Worm (Caenorhabditis elegans) whole organism, L2 larva: ENCODE data around the gene puf-6.
"Not testable (repeated sequence)": the region's sequence is repeated elsewhere in the genome, so short reads cannot be mapped to it uniquely, and the experiment has no call there.

ENCODE experiments used
- F13H6.1 ChIP-seq: sonication (generic microtip); optimal IDR thresholded peaks from 2 replicates; lab custom pipeline; 2016; ENCODE audit warnings: missing genetic modification characterization, missing compliant biosample characterization
- alr-1 ChIP-seq: fragments of 150-350 bp; optimal IDR thresholded peaks from 2 replicates; lab custom pipeline; 2014; ENCODE audit warnings: missing biosample characterization, missing genetic modification characterization
- ama-1 ChIP-seq: fragments of 150-350 bp; optimal IDR thresholded peaks from 2 replicates; lab custom pipeline; 2018; ENCODE audit warnings: inconsistent platforms
- blmp-1 ChIP-seq: sonication (generic microtip); optimal IDR thresholded peaks from 2 replicates; lab custom pipeline; 2017; ENCODE audit warnings: missing genetic modification characterization, mild to moderate bottlenecking, missing compliant biosample characterization, antibody characterized with exemption, moderate library complexity; ENCODE audit not compliant: insufficient read depth
- ceh-16 ChIP-seq: fragments of 150-350 bp; optimal IDR thresholded peaks from 2 replicates; lab custom pipeline; 2014; ENCODE audit warnings: missing biosample characterization, missing genetic modification characterization
- ceh-82 ChIP-seq: fragments of 150-350 bp; optimal IDR thresholded peaks from 2 replicates; lab custom pipeline; 2014; ENCODE audit warnings: missing biosample characterization, missing genetic modification characterization
- crh-2 ChIP-seq: sonication (generic microtip); optimal IDR thresholded peaks from 2 replicates; lab custom pipeline; 2017; ENCODE audit warnings: missing biosample characterization, missing genetic modification characterization
- dmd-4 ChIP-seq: sonication (generic microtip); optimal IDR thresholded peaks from 2 replicates; lab custom pipeline; 2017; ENCODE audit warnings: missing biosample characterization, missing genetic modification characterization
- egl-27 ChIP-seq: sonication (generic microtip); optimal IDR thresholded peaks from 3 replicates; lab custom pipeline; 2017; ENCODE audit warnings: missing biosample characterization, missing genetic modification reagents, missing genetic modification characterization
- elt-1 ChIP-seq: fragments of 150-350 bp; optimal IDR thresholded peaks from 2 replicates; lab custom pipeline; 2014; ENCODE audit warnings: missing biosample characterization, missing genetic modification characterization
- fos-1 ChIP-seq: fragments of 150-350 bp; optimal IDR thresholded peaks from 2 replicates; lab custom pipeline; 2014; ENCODE audit warnings: missing biosample characterization, missing genetic modification characterization
- gmeb-1 ChIP-seq: fragments of 150-350 bp; optimal IDR thresholded peaks from 2 replicates; lab custom pipeline; 2014; ENCODE audit warnings: missing biosample characterization, missing genetic modification characterization
- lin-13 ChIP-seq: fragments of 150-350 bp; optimal IDR thresholded peaks from 2 replicates; lab custom pipeline; 2014; ENCODE audit warnings: missing biosample characterization, missing genetic modification reagents, missing genetic modification characterization
- mdl-1 ChIP-seq, 2 experiments: fragments of 150-350 bp in 1 of 2; sonication (generic microtip) in 1 of 2; optimal IDR thresholded peaks; 2 replicates each; lab custom pipeline; 2017; ENCODE audit warnings: missing biosample characterization in 2 of 2, missing genetic modification characterization in 2 of 2
- nhr-129 ChIP-seq: fragments of 150-350 bp; optimal IDR thresholded peaks from 2 replicates; lab custom pipeline; 2014; ENCODE audit warnings: missing biosample characterization, missing genetic modification characterization
- nhr-25 ChIP-seq: fragments of 150-350 bp; sonication (generic microtip); optimal IDR thresholded peaks from 3 replicates; lab custom pipeline; 2014; ENCODE audit warnings: missing biosample characterization, missing genetic modification characterization
- nhr-6 ChIP-seq: fragments of 150-350 bp; optimal IDR thresholded peaks from 2 replicates; lab custom pipeline; 2014; ENCODE audit warnings: missing biosample characterization, missing genetic modification characterization
- nhr-77 ChIP-seq: fragments of 150-350 bp; optimal IDR thresholded peaks from 2 replicates; lab custom pipeline; 2014; ENCODE audit warnings: missing biosample characterization, missing genetic modification characterization
- sem-4 ChIP-seq: fragments of 150-350 bp; optimal IDR thresholded peaks from 2 replicates; lab custom pipeline; 2014; ENCODE audit warnings: missing biosample characterization, missing genetic modification reagents, missing genetic modification characterization
- skn-1 ChIP-seq: sonication (generic microtip); optimal IDR thresholded peaks from 2 replicates; lab custom pipeline; 2017; ENCODE audit warnings: missing biosample characterization, missing genetic modification characterization
- sma-3 ChIP-seq: sonication (generic microtip); optimal IDR thresholded peaks from 2 replicates; lab custom pipeline; 2016; ENCODE audit warnings: missing genetic modification reagents, missing genetic modification characterization, missing compliant biosample characterization
- sma-9 ChIP-seq, 2 experiments: fragments of 150-350 bp in 1 of 2; sonication (generic microtip) in 1 of 2; optimal IDR thresholded peaks; 2 replicates each; lab custom pipeline; 2014 to 2016; ENCODE audit warnings: missing genetic modification characterization in 2 of 2, mild to moderate bottlenecking in 1 of 2, missing biosample characterization in 1 of 2, missing compliant biosample characterization in 1 of 2, missing genetic modification reagents in 1 of 2, moderate library complexity in 1 of 2
- snpc-4 ChIP-seq: fragments of 150-350 bp; optimal IDR thresholded peaks from 2 replicates; lab custom pipeline; 2014; ENCODE audit warnings: missing biosample characterization, missing genetic modification characterization
- unc-39 ChIP-seq: fragments of 150-350 bp; optimal IDR thresholded peaks from 2 replicates; lab custom pipeline; 2014; ENCODE audit warnings: missing biosample characterization, missing genetic modification characterization
- unc-62 ChIP-seq: fragments of 150-350 bp; optimal IDR thresholded peaks from 2 replicates; lab custom pipeline; 2014; ENCODE audit warnings: missing biosample characterization, missing genetic modification reagents, missing genetic modification characterization
- ztf-1 ChIP-seq: fragments of 200-800 bp; sonication (Bioruptor generic); conservative IDR thresholded peaks from 2 replicates; pipeline ENCODE4 v1.3.6; 2022; ENCODE audit warnings: missing genetic modification characterization, missing compliant biosample characterization

puf-6 gene

DNA sequence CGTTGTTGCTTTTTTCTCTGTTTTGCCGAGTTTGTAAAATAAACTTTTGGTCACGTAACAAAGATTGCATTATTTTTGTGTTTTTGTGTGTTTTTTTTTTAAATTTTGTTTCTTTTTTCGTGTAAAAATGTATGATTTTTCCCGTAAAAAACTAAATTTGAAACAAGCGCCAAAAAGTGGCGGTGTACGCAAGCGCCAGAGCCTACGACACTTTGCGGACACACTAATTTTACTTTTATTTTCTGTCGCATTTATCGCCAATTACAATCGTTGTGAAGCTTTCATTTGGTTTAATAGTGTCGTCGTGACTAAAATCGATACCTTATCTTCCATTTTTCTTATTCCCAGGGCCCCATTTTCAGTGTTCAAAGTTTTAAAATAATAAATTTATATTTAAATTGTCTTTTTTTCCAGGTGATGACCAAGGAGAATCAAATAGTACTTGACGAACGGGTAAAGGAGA is 40.5 kb upstream of the puf-6 start, which contains the start of the genes Y81G3A.1 and gcn-2 (continued):
- TF ChIP-seq unc-62 (GFP tag; lab: Kevin White, UChicago) (no peak), ama-1 (no peak), lin-13 (GFP tag; lab: Kevin White, UChicago) (no peak), dmd-4 (tag; lab: Kevin White, UChicago) (no peak), gmeb-1 (tag; lab: Kevin White, UChicago) (peak; percentile 96), skn-1 (tag; lab: Kevin White, UChicago) (no peak), unc-39 (tag; lab: Kevin White, UChicago) (no peak), ztf-1 (no peak), nhr-129 (tag; lab: Kevin White, UChicago) (peak; percentile 46), sem-4 (tag; lab: Kevin White, UChicago) (no peak), alr-1 (tag; lab: Kevin White, UChicago) (no peak), ceh-16 (tag; lab: Kevin White, UChicago) (peak; percentile 36)

DNA sequence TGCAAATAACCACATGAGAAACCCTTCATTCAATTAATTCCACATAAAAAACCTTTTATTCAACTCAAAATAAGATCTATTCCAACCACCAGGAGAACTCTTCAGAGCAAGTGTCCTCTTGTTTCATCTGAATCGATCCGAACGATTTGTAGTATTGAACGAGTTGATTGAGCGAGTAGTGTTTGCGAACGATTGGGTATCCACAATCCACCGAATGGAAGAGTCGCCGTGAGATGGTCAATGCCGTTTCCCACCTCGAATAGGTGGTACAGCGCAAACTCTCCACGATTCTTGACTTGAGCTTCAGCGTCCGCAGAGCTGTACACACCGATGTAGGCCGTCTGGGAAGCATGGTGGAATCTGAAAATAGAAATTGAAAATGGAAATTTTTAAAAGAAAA is 39.2 kb upstream of the puf-6 start, which contains the start of gene Y81G3A.6:
Y81G3A.6 (minus strand) TSS at position 101 of the 400 bp plus-strand sequence.
- not testable (repeated sequence) for TF ChIP-seq nhr-77 (tag; lab: Kevin White, UChicago); ama-1; snpc-4 (tag; lab: Kevin White, UChicago)

DNA sequence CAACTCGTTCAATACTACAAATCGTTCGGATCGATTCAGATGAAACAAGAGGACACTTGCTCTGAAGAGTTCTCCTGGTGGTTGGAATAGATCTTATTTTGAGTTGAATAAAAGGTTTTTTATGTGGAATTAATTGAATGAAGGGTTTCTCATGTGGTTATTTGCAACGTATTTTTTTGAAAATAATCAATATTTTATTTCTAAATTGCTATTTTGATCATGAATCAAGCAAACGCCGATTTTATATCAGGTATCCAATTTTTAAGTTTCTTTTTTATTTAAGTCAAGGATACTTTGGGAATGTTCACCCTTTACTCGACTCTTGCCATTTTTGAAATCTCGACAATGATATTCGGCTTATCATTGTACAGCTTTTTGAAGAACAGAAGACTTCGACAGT is 37.4 kb upstream of the puf-6 start, which contains the start of gene Y81G3A.2:
Y81G3A.2 (plus strand) TSS at position 301 of the 400 bp plus-strand sequence.
- not testable (repeated sequence) for TF ChIP-seq unc-62 (GFP tag; lab: Kevin White, UChicago); dmd-4 (tag; lab: Kevin White, UChicago); mdl-1 (tag; optimal IDR thresholded peaks at IDR 0.05; lab: Kevin White, UChicago)
- TF ChIP-seq, all 48 proteins: peak for 0; not testable (repeated sequence) for 48

DNA sequence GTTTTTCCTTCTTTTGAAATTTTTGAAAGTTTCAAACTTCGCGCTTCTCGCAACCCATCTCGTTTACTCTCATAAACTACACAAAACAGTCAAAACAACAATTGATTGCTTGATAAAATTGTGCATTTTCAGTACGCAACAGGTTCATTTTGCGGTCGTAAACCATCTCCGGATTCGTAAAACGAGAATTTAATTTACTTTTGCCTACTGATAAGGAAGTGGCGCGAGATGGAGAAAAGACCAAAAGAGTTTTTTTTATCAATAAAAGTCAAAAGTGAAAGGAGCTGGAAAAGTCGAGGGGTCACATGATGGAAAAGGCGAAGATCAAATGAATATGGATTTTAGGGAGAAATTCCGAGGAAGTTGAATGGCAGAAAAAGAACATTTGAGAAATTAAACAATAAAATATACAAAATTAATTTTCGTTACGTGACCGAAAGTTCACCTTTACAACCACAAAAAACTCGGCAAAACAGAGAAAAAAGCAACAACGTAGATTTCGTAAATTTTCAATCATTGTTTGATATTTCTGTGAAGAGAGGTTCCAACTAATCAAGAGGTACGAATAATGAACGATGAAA is 35.7 kb upstream of the puf-6 start, which contains the start of gene F42G4.6:
F42G4.6 (plus strand) TSS at position 531 of the 581 bp plus-strand sequence.
- TF ChIP-seq mdl-1 (tag; optimal IDR thresholded peaks at IDR 0.05; lab: Kevin White, UChicago) (no peak), gmeb-1 (tag; lab: Kevin White, UChicago) (peak; percentile 49), sma-9 (GFP tag; optimal IDR thresholded peaks at IDR 0.05; lab: Kevin White, UChicago) (peak; percentile 12), sma-9 (tag; optimal IDR thresholded peaks at IDR 0.05; lab: Kevin White, UChicago) (no peak), fos-1 (tag; lab: Kevin White, UChicago) (peak; percentile 74), nhr-6 (tag; lab: Kevin White, UChicago) (no peak), crh-2 (tag; lab: Kevin White, UChicago) (peak; percentile 26)

DNA sequence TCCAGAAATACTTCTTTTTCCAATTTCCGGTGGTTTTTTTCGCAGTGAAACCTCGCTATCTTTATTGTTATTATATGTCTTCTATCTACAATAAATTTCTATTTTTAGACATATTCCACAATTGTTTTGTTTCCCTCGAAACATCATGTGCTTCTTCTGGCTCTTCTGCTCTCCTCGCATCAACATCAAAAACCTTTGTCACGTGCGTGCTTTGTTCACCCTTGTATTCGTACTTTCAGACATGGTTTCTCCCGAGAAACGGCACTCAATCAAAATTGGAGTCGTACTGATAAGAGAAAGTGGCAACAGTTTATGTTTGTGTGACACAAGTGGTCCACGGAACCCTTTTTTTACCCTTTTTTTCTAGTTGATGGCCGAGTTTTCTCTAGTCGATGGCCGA is 34.5 kb upstream of the puf-6 start:
- TF ChIP-seq nhr-25 (tag; lab: Kevin White, UChicago) (no peak), blmp-1 (tag; lab: Kevin White, UChicago) (no peak), ama-1 (no peak), fos-1 (tag; lab: Kevin White, UChicago) (peak; percentile 31), elt-1 (tag; lab: Kevin White, UChicago) (no peak), gmeb-1 (tag; lab: Kevin White, UChicago) (peak; percentile 34), sma-9 (GFP tag; optimal IDR thresholded peaks at IDR 0.05; lab: Kevin White, UChicago) (peak; percentile 82), sma-9 (tag; optimal IDR thresholded peaks at IDR 0.05; lab: Kevin White, UChicago) (no peak), crh-2 (tag; lab: Kevin White, UChicago) (peak; percentile 70), F13H6.1 (tag; lab: Kevin White, UChicago) (peak; percentile 57), egl-27 (tag; lab: Kevin White, UChicago) (no peak), sma-3 (GFP tag; lab: Kevin White, UChicago) (peak; percentile 25)

DNA sequence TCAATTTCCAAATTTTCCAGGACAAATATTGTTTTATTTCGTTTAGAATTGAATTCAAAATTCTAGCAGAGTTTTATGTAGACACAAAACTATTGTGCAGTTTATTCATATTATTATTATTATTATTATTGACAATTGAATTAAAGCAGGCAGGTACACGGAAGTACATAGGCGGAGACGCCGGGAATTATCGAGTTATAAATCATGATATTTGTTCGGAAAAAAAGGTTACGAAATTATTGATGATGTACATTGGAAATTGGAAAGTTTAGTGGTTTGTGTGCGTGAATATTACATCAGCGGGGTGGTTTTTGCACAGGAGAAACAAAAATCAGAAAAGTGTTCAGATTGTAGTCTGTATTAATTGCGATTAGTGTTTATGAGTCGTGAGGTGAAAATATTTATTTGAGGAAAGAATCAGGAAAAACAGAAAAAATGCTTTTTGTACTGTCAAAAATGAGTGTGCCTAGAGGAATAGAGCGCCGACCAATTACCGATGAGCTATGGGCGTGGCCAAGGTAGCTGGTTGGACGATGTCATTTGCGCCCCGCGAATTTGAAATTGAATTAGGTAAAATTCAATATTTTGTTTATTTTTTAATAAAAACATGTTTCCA is 33.2 kb upstream of the puf-6 start:
- TF ChIP-seq ceh-82 (tag; lab: Kevin White, UChicago) (no peak), sma-9 (GFP tag; optimal IDR thresholded peaks at IDR 0.05; lab: Kevin White, UChicago) (peak; percentile 26), sma-9 (tag; optimal IDR thresholded peaks at IDR 0.05; lab: Kevin White, UChicago) (no peak), ceh-16 (tag; lab: Kevin White, UChicago) (no peak), fos-1 (tag; lab: Kevin White, UChicago) (peak; percentile 48), nhr-6 (tag; lab: Kevin White, UChicago) (no peak), skn-1 (tag; lab: Kevin White, UChicago) (no peak)
